Fruit fly (Drosophila melanogaster) whole organism, adult: ENCODE results near the gene RhoBTB.

Source experiments
- CG7045 ChIP-seq: fragments of 200-800 bp; sonication (Bioruptor generic); optimal IDR thresholded peaks from 2 replicates; lab custom pipeline; 2017; ENCODE audit warnings: missing biosample characterization, mild to moderate bottlenecking, missing genetic modification characterization
- CG7101 ChIP-seq: fragments of 200-800 bp; sonication (Bioruptor generic); optimal IDR thresholded peaks from 2 replicates; lab custom pipeline; 2018; ENCODE audit warnings: missing biosample characterization, mild to moderate bottlenecking, missing genetic modification characterization, moderate library complexity
- Mnt ChIP-seq: fragments of 200-800 bp; sonication (Bioruptor generic); optimal IDR thresholded peaks from 2 replicates; lab custom pipeline; 2016; ENCODE audit warnings: missing biosample characterization, mild to moderate bottlenecking, missing genetic modification characterization
- toe ChIP-seq: fragments of 200-800 bp; sonication (Bioruptor generic); optimal IDR thresholded peaks from 2 replicates; lab custom pipeline; 2016; ENCODE audit warnings: missing biosample characterization, missing genetic modification characterization

DNA sequence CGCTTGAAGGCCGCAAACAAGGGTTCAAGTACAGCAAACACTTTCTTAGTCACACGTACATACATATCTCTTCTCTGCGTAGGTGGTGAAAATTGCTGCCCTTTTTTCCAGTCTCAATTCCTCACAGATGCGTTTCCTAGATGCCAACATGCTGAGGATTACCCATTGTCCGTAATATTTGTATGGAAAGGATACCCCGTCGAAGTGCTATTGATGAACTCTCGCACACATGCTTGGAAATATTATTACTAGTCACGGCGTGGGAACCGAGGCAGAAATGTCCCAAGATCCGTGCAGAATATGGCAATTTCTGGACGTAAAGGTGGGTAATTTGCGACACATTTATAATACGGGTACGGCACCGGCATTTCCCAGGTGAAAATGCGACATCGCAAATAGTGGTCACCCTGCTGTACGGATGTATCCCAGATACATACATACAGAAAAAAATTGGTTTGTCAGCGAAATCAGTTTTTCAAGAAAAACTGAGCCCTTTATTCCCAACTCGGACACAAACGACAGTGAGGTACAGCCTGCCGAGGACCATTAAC, 29.4 kb downstream of the RhoBTB start:
- TF ChIP-seq CG7045 (GFP tag; lab: Kevin White, UChicago) (no peak), Mnt (GFP tag; lab: Kevin White, UChicago) (no peak), toe (no peak), CG7101 (tag; lab: Kevin White, UChicago) (no peak)
